Fruit fly (Drosophila melanogaster) whole organism, embryonic: Measurements from ENCODE around the gene wds.
A peak's percentile ranks its signal among the peaks of the same experiment; 100 is the strongest.

Source experiments
- ATbp ChIP-seq: fragments of 200-800 bp; sonication (Bioruptor generic); optimal IDR thresholded peaks from 2 replicates; lab custom pipeline; 2017; ENCODE audit warnings: missing biosample characterization, mild to moderate bottlenecking, missing genetic modification characterization, missing genetic modification reagents
- Antp ChIP-seq: fragments of 200-800 bp; sonication (Bioruptor generic); optimal IDR thresholded peaks from 3 replicates; lab custom pipeline; 2016; ENCODE audit warnings: missing biosample characterization, missing genetic modification characterization
- Awh ChIP-seq: fragments of 200-800 bp; sonication (Bioruptor generic); IDR thresholded peaks from 2 replicates; pipeline ENCODE4, ENCODE4 v1.3.6; 2022; ENCODE audit warnings: missing biosample characterization, missing genetic modification characterization
- B-H1 ChIP-seq: fragments of 200-800 bp; sonication (Bioruptor generic); IDR thresholded peaks from 3 replicates; pipeline ENCODE4 v1.3.6; 2022; ENCODE audit warnings: missing biosample characterization, missing genetic modification characterization
- BEAF-32 ChIP-seq: fragments of 200-800 bp; sonication (Bioruptor generic); optimal IDR thresholded peaks from 3 replicates; lab custom pipeline; 2017; ENCODE audit warnings: missing biosample characterization, missing genetic modification characterization, mild to moderate bottlenecking, moderate library complexity, missing genetic modification reagents
- CG10209 ChIP-seq: fragments of 200-800 bp; sonication (Bioruptor generic); optimal IDR thresholded peaks from 3 replicates; lab custom pipeline; 2017; ENCODE audit warnings: missing biosample characterization, mild to moderate bottlenecking, missing genetic modification characterization, missing genetic modification reagents
- CG11695 ChIP-seq: fragments of 200-800 bp; sonication (Bioruptor generic); IDR thresholded peaks from 3 replicates; pipeline ENCODE4 v1.3.6; 2022; ENCODE audit warnings: missing biosample characterization, missing genetic modification characterization
- CG11723 ChIP-seq: fragments of 200-800 bp; sonication (Bioruptor generic); optimal IDR thresholded peaks from 2 replicates; lab custom pipeline; 2017; ENCODE audit warnings: missing biosample characterization, mild to moderate bottlenecking, missing genetic modification characterization
- CG12942 ChIP-seq: fragments of 200-800 bp; sonication (Bioruptor generic); optimal IDR thresholded peaks from 3 replicates; lab custom pipeline; 2016; ENCODE audit warnings: missing biosample characterization, missing genetic modification characterization
- CG13424 ChIP-seq: fragments of 200-800 bp; sonication (Bioruptor generic); optimal IDR thresholded peaks from 2 replicates; lab custom pipeline; 2019; ENCODE audit warnings: missing biosample characterization, mild to moderate bottlenecking, missing genetic modification characterization, moderate library complexity
- CG15696 ChIP-seq: fragments of 200-800 bp; sonication (Bioruptor generic); optimal IDR thresholded peaks from 2 replicates; lab custom pipeline; 2019; ENCODE audit warnings: missing biosample characterization, mild to moderate bottlenecking, missing genetic modification characterization, moderate library complexity
- CG16813 ChIP-seq: fragments of 200-800 bp; sonication (Bioruptor generic); IDR thresholded peaks from 3 replicates; pipeline ENCODE4 v1.3.6; 2022; ENCODE audit warnings: missing biosample characterization, missing genetic modification characterization; ENCODE audit not compliant: partially characterized antibody
- CG17328 ChIP-seq: fragments of 200-800 bp; sonication (Bioruptor generic); IDR thresholded peaks from 2 replicates; pipeline ENCODE4 v1.3.6; 2022; ENCODE audit warnings: missing biosample characterization, missing genetic modification characterization
- CG30431 ChIP-seq: fragments of 200-800 bp; sonication (Bioruptor generic); optimal IDR thresholded peaks from 2 replicates; lab custom pipeline; 2017; ENCODE audit warnings: missing biosample characterization, missing genetic modification characterization
- CG31365 ChIP-seq: fragments of 200-800 bp; sonication (Bioruptor generic); optimal IDR thresholded peaks from 2 replicates; lab custom pipeline; 2018; ENCODE audit warnings: missing biosample characterization, mild to moderate bottlenecking, missing genetic modification characterization
- CG3281 ChIP-seq: fragments of 200-800 bp; sonication (Bioruptor generic); optimal IDR thresholded peaks from 3 replicates; lab custom pipeline; 2017; ENCODE audit warnings: missing biosample characterization, mild to moderate bottlenecking, missing genetic modification characterization
- CG4328 ChIP-seq: fragments of 200-800 bp; sonication (Bioruptor generic); optimal IDR thresholded peaks from 3 replicates; lab custom pipeline; 2017; ENCODE audit warnings: missing biosample characterization, missing genetic modification reagents, missing genetic modification characterization
- CG4854 ChIP-seq: fragments of 200-800 bp; sonication (Bioruptor generic); optimal IDR thresholded peaks from 2 replicates; lab custom pipeline; 2016; ENCODE audit warnings: missing biosample characterization, missing genetic modification characterization, inconsistent platforms
- CG7928 ChIP-seq: fragments of 200-800 bp; sonication (Bioruptor generic); optimal IDR thresholded peaks from 2 replicates; lab custom pipeline; 2017; ENCODE audit warnings: missing biosample characterization, mild to moderate bottlenecking, missing genetic modification characterization
- CG8359 ChIP-seq: fragments of 200-800 bp; sonication (Bioruptor generic); optimal IDR thresholded peaks from 2 replicates; lab custom pipeline; 2017; ENCODE audit warnings: missing biosample characterization, mild to moderate bottlenecking, missing genetic modification characterization, borderline replicate concordance
- Dfd ChIP-seq, 2 experiments: fragments of >200 bp; optimal IDR thresholded peaks; 2 replicates each; lab custom pipeline; 2017; ENCODE audit warnings: missing biosample characterization in 2 of 2, missing genetic modification characterization in 2 of 2
- Dip2 ChIP-seq: fragments of 200-800 bp; sonication (Bioruptor generic); IDR thresholded peaks from 2 replicates; pipeline ENCODE4 v1.3.6; 2022; ENCODE audit warnings: missing biosample characterization, missing genetic modification characterization
- Dp ChIP-seq: fragments of 200-800 bp; sonication (Bioruptor generic); optimal IDR thresholded peaks from 2 replicates; lab custom pipeline; 2018; ENCODE audit warnings: missing biosample characterization, mild to moderate bottlenecking, missing genetic modification characterization, moderate library complexity
- H15 ChIP-seq: fragments of 200-800 bp; sonication (Bioruptor generic); IDR thresholded peaks from 3 replicates; pipeline ENCODE4 v1.3.6; 2022; ENCODE audit warnings: missing biosample characterization, missing genetic modification characterization
- H2.0 ChIP-seq: fragments of 200-800 bp; sonication (Bioruptor generic); IDR thresholded peaks from 2 replicates; pipeline ENCODE4 v1.3.6; 2022; ENCODE audit warnings: missing biosample characterization, missing genetic modification characterization
- Hr51 ChIP-seq, 2 experiments: fragments of 200-800 bp; sonication (Bioruptor generic); optimal IDR thresholded peaks; 2 replicates in 1 of 2; 3 replicates in 1 of 2; lab custom pipeline; 2016 to 2018; ENCODE audit warnings: missing biosample characterization in 2 of 2, missing genetic modification characterization in 2 of 2, mild to moderate bottlenecking in 1 of 2, moderate library complexity in 1 of 2
- Hr78 ChIP-seq, 2 experiments: fragments of 200-800 bp in 1 of 2; fragments of >200 bp in 1 of 2; sonication (Bioruptor generic) in 1 of 2; optimal IDR thresholded peaks; 2 replicates each; lab custom pipeline; 2017 to 2019; ENCODE audit warnings: missing biosample characterization in 2 of 2, missing genetic modification characterization in 2 of 2, mild to moderate bottlenecking in 1 of 2, moderate library complexity in 1 of 2
- Lpt ChIP-seq: fragments of >200 bp; optimal IDR thresholded peaks from 2 replicates; lab custom pipeline; 2018; ENCODE audit warnings: missing biosample characterization, missing genetic modification characterization
- NC2α ChIP-seq: fragments of 200-800 bp; sonication (Bioruptor generic); optimal IDR thresholded peaks from 2 replicates; lab custom pipeline; 2016; ENCODE audit warnings: missing biosample characterization, missing genetic modification characterization
- Oli ChIP-seq: fragments of 200-800 bp; sonication (Bioruptor generic); optimal IDR thresholded peaks from 2 replicates; lab custom pipeline; 2018; ENCODE audit warnings: missing biosample characterization, mild to moderate bottlenecking, missing genetic modification characterization, moderate library complexity
- Optix ChIP-seq: fragments of 200-800 bp; sonication (Bioruptor generic); IDR thresholded peaks from 3 replicates; pipeline ENCODE4 v1.3.6; 2022; ENCODE audit warnings: missing biosample characterization, missing genetic modification characterization
- Ptx1 ChIP-seq: fragments of 200-800 bp; sonication (Bioruptor generic); IDR thresholded peaks from 2 replicates; pipeline ENCODE4 v1.3.6; 2022; ENCODE audit warnings: missing biosample characterization, missing genetic modification characterization
- Sox102F ChIP-seq: fragments of 200-800 bp; sonication (Bioruptor generic); optimal IDR thresholded peaks from 2 replicates; lab custom pipeline; 2018; ENCODE audit warnings: missing biosample characterization, mild to moderate bottlenecking, missing genetic modification characterization, moderate library complexity
- Sry-δ ChIP-seq: fragments of 200-800 bp; sonication (Bioruptor generic); optimal IDR thresholded peaks from 2 replicates; lab custom pipeline; 2016; ENCODE audit warnings: missing biosample characterization, missing genetic modification characterization
- Xbp1 ChIP-seq: fragments of 200-800 bp; sonication (Bioruptor generic); optimal IDR thresholded peaks from 3 replicates; lab custom pipeline; 2016; ENCODE audit warnings: missing biosample characterization, mild to moderate bottlenecking, missing genetic modification characterization
- ase ChIP-seq: fragments of 200-800 bp; sonication (Bioruptor generic); IDR thresholded peaks from 3 replicates; pipeline ENCODE4 v1.3.6; 2022; ENCODE audit warnings: missing biosample characterization, missing genetic modification characterization
- cad ChIP-seq: fragments of >200 bp; optimal IDR thresholded peaks from 2 replicates; lab custom pipeline; 2017; ENCODE audit warnings: missing biosample characterization, missing genetic modification characterization
- cato ChIP-seq: fragments of 200-800 bp; sonication (Bioruptor generic); optimal IDR thresholded peaks from 2 replicates; lab custom pipeline; 2016; ENCODE audit warnings: missing biosample characterization, missing genetic modification characterization, borderline replicate concordance
- crp ChIP-seq, 2 experiments: fragments of 200-800 bp; sonication (Bioruptor generic); optimal IDR thresholded peaks; 2 replicates in 1 of 2; 3 replicates in 1 of 2; lab custom pipeline; 2017; ENCODE audit warnings: missing biosample characterization in 2 of 2, missing genetic modification characterization in 2 of 2, mild to moderate bottlenecking in 1 of 2, moderate library complexity in 1 of 2
- fru ChIP-seq: fragments of >200 bp; optimal IDR thresholded peaks from 2 replicates; lab custom pipeline; 2017
- grau ChIP-seq: fragments of 200-800 bp; optimal IDR thresholded peaks from 3 replicates; lab custom pipeline; 2019; ENCODE audit warnings: missing biosample characterization, mild to moderate bottlenecking, missing genetic modification characterization, moderate library complexity
- lov ChIP-seq, 2 experiments: fragments of 200-800 bp in 1 of 2; fragments of >200 bp in 1 of 2; sonication (Bioruptor generic) in 1 of 2; IDR thresholded peaks in 1 of 2; optimal IDR thresholded peaks in 1 of 2; 2 replicates in 1 of 2; 3 replicates in 1 of 2; pipeline versions ENCODE4 v1.3.6 to Lab custom; 2017 to 2022; ENCODE audit warnings: missing biosample characterization in 1 of 2, missing genetic modification characterization in 1 of 2
- mld ChIP-seq: fragments of 200-800 bp; sonication (Bioruptor generic); IDR thresholded peaks from 3 replicates; pipeline ENCODE4 v1.3.6; 2022; ENCODE audit warnings: missing biosample characterization, missing genetic modification characterization; ENCODE audit not compliant: partially characterized antibody
- p53 ChIP-seq: fragments of 200-800 bp; sonication (Bioruptor generic); optimal IDR thresholded peaks from 2 replicates; lab custom pipeline; 2016; ENCODE audit warnings: missing biosample characterization, missing genetic modification characterization
- pita ChIP-seq: fragments of 200-800 bp; sonication (Bioruptor generic); optimal IDR thresholded peaks from 2 replicates; lab custom pipeline; 2017; ENCODE audit warnings: missing biosample characterization, mild to moderate bottlenecking, missing genetic modification characterization
- slbo ChIP-seq: fragments of 200-800 bp; sonication (Bioruptor generic); IDR thresholded peaks from 2 replicates; pipeline ENCODE4 v1.3.6; 2022; ENCODE audit warnings: missing biosample characterization, missing genetic modification characterization
- sna ChIP-seq: fragments of 200-800 bp; sonication (Bioruptor generic); IDR thresholded peaks from 2 replicates; pipeline ENCODE4 v1.3.6; 2022; ENCODE audit warnings: missing biosample characterization, missing genetic modification characterization; ENCODE audit not compliant: partially characterized antibody
- vnd ChIP-seq: fragments of 200-800 bp; sonication (Bioruptor generic); IDR thresholded peaks from 3 replicates; pipeline ENCODE4 v1.3.6; 2022; ENCODE audit warnings: missing biosample characterization, missing genetic modification characterization; ENCODE audit not compliant: partially characterized antibody
- zfh2 ChIP-seq: fragments of 200-800 bp; sonication (Bioruptor generic); optimal IDR thresholded peaks from 2 replicates; lab custom pipeline; 2016; ENCODE audit warnings: missing biosample characterization, missing genetic modification characterization

wds gene

dm6 chrX:2619651-2620050, 33.9 kb downstream of the wds start, which contains the start of the genes Tsp3A and Seipin (continued):
- TF ChIP-seq p53 (GFP tag; lab: Kevin White, UChicago): peak; percentile 9
- TF ChIP-seq CG31365 (tag; lab: Kevin White, UChicago): peak; percentile 80
- no peak for TF ChIP-seq lov (optimal IDR thresholded peaks at IDR 0.05; lab: Kevin White, UChicago)
- TF ChIP-seq lov (GFP tag; IDR thresholded peaks at IDR 0.05; lab: Robert Waterston, UW): peak; percentile 79; the same call in 1 of the 3 replicates
- TF ChIP-seq Antp (GFP tag; lab: Kevin White, UChicago): peak; percentile 86
- peak; percentile 44 for TF ChIP-seq sna (GFP tag; lab: Robert Waterston, UW)
- no peak for TF ChIP-seq NC2α
- TF ChIP-seq pita: no peak
- peak; percentile 61 for TF ChIP-seq CG30431
- TF ChIP-seq CG11723 (GFP tag; lab: Kevin White, UChicago): no peak
- TF ChIP-seq zfh2 (GFP tag; lab: Kevin White, UChicago): peak; percentile 85
- TF ChIP-seq CG7928 (GFP tag; lab: Kevin White, UChicago): peak; percentile 55
- peak; percentile 80 for TF ChIP-seq CG10209 (GFP tag; lab: Kevin White, UChicago)
- 0 out of 3 replicates have a peak, but pooled peaks have one; percentile 21 for TF ChIP-seq mld
- TF ChIP-seq ATbp (GFP tag; lab: Kevin White, UChicago): peak; percentile 57
- peak; percentile 93 for TF ChIP-seq slbo (GFP tag; lab: Robert Waterston, UW)
- peak; percentile 88 for TF ChIP-seq CG11695
- no peak for TF ChIP-seq Dip2 (GFP tag; lab: Robert Waterston, UW)
- peak; percentile 77 for TF ChIP-seq B-H1 (GFP tag; lab: Robert Waterston, UW)
- peak; percentile 87 for TF ChIP-seq Ptx1 (GFP tag; lab: Robert Waterston, UW)
- peak; percentile 83 for TF ChIP-seq CG17328
- TF ChIP-seq vnd (GFP tag; lab: Robert Waterston, UW): no peak
- peak; percentile 88 for TF ChIP-seq ase
- peak; percentile 31 for TF ChIP-seq CG8359 (GFP tag; lab: Kevin White, UChicago)
- no peak for TF ChIP-seq Dfd (GFP tag; optimal IDR thresholded peaks at IDR 0.05; lab: Kevin White, UChicago)
- TF ChIP-seq crp (GFP tag; optimal IDR thresholded peaks at IDR 0.05; lab: Kevin White, UChicago): peak; percentile 38 to 87
- peak; percentile 86 for TF ChIP-seq H2.0 (GFP tag; lab: Robert Waterston, UW)
- peak; percentile 87 for TF ChIP-seq Awh
- TF ChIP-seq CG4854 (GFP tag; lab: Kevin White, UChicago): peak; percentile 73
- peak; percentile 28 for TF ChIP-seq Dp (GFP tag; lab: Kevin White, UChicago)
- TF ChIP-seq Sry-δ (GFP tag; lab: Kevin White, UChicago): peak; percentile 59
- TF ChIP-seq Hr78 (GFP tag; optimal IDR thresholded peaks at IDR 0.05; lab: Kevin White, UChicago): peak in 1 of 2 experiments; percentile 71
- no peak for TF ChIP-seq Lpt (GFP tag; lab: Kevin White, UChicago)
- TF ChIP-seq cad (GFP tag; lab: Kevin White, UChicago): no peak
- TF ChIP-seq Sox102F (GFP tag; lab: Kevin White, UChicago): peak; percentile 80
- peak; percentile 73 for TF ChIP-seq CG12942 (GFP tag; lab: Kevin White, UChicago)
- peak; percentile 89 for TF ChIP-seq CG3281 (GFP tag; lab: Kevin White, UChicago)
- TF ChIP-seq CG15696 (tag; lab: Kevin White, UChicago): peak; percentile 36
- TF ChIP-seq Xbp1: peak; percentile 79
- no peak for TF ChIP-seq fru (lab: Kevin White, UChicago)
- peak; percentile 81 for TF ChIP-seq CG13424
- peak; percentile 60 for TF ChIP-seq CG4328 (GFP tag; lab: Kevin White, UChicago)
- peak; percentile 47 for TF ChIP-seq BEAF-32 (GFP tag; lab: Kevin White, UChicago)
- peak; percentile 83 for TF ChIP-seq grau (tag; lab: Kevin White, UChicago)
- TF ChIP-seq H15 (GFP tag; lab: Robert Waterston, UW): peak; percentile 75
- TF ChIP-seq Oli: peak; percentile 78
- TF ChIP-seq CG16813 (GFP tag; lab: Robert Waterston, UW): peak; percentile 40; the same call in 1 of the 3 replicates
- peak; percentile 82 for TF ChIP-seq Optix
- peak; percentile 68 to 83 for TF ChIP-seq Hr51 (GFP tag; optimal IDR thresholded peaks at IDR 0.05; lab: Kevin White, UChicago)
- peak; percentile 56 for TF ChIP-seq cato
